Fruit fly (Drosophila melanogaster) whole organism: ENCODE data around the gene CG4972.

ENCODE experiments used
- Dll ChIP-seq: fragments of >200 bp; optimal IDR thresholded peaks from 2 replicates; lab custom pipeline; 2017
- EcR ChIP-seq, 2 experiments: fragments of >200 bp; optimal IDR thresholded peaks; 2 replicates each; lab custom pipeline; 2017; ENCODE audit warnings: missing biosample characterization in 2 of 2, missing genetic modification characterization in 2 of 2, missing genetic modification reagents in 2 of 2
- pan ChIP-seq: fragments of >200 bp; optimal IDR thresholded peaks from 2 replicates; lab custom pipeline; 2017
- psq ChIP-seq: fragments of >200 bp; optimal IDR thresholded peaks from 2 replicates; lab custom pipeline; 2017
- usp ChIP-seq: fragments of >200 bp; optimal IDR thresholded peaks from 2 replicates; lab custom pipeline; 2017; ENCODE audit warnings: missing biosample characterization, missing genetic modification characterization, mixed read lengths

- TF ChIP-seq pan (lab: Kevin White, UChicago) (no peak), EcR (GFP tag; optimal IDR thresholded peaks at IDR 0.05; lab: Kevin White, UChicago) (no peak), psq (lab: Kevin White, UChicago) (no peak), usp (GFP tag; lab: Kevin White, UChicago) (no peak), Dll (lab: Kevin White, UChicago) (no peak)
Observed at dm6 chr2L:10276846-10277245, 37.7 kb upstream of the CG4972 start.
